Fruit fly (Drosophila melanogaster): ENCODE results near the gene Alg14.

The Alg14 gene

dm6 chrX:15501706-15502267 lies 29.8 kb downstream of the Alg14 start:
- TF ChIP-seq vri (GFP tag; optimal IDR thresholded peaks at IDR 0.05) (peak; percentile 49), CG11294 (GFP tag; IDR thresholded peaks at IDR 0.05) (no peak), dsx (GFP tag; optimal IDR thresholded peaks at IDR 0.05; ENCODE audit: poor library complexity, severe bottlenecking) (no peak), svp (GFP tag) (peak; percentile 76), CG9139 (GFP tag; optimal IDR thresholded peaks at IDR 0.05) (no peak), fkh (GFP tag; optimal IDR thresholded peaks at IDR 0.05) (peak; percentile 49), CG31627 (GFP tag; optimal IDR thresholded peaks at IDR 0.05) (no peak)

- TF ChIP-seq Lpt (GFP tag; optimal IDR thresholded peaks at IDR 0.05) = no peak
- peak; percentile 63 for TF ChIP-seq svp (GFP tag)
These were observed 30.9 kb downstream of the Alg14 start for dm6 chrX:15502864-15503263.

dm6 chrX:15511399-15511798 lies 39.4 kb downstream of the Alg14 start:
- TF ChIP-seq CG15336 (GFP tag; IDR thresholded peaks at IDR 0.05) = 0 out of 2 replicates have a peak, but pooled peaks have one; percentile 15
- TF ChIP-seq CG11294 (GFP tag; IDR thresholded peaks at IDR 0.05) = no peak
- no peak for TF ChIP-seq Lpt (GFP tag; optimal IDR thresholded peaks at IDR 0.05)
- peak; percentile 20 for TF ChIP-seq vri (GFP tag; optimal IDR thresholded peaks at IDR 0.05)
- TF ChIP-seq CG10631 (GFP tag; optimal IDR thresholded peaks at IDR 0.05) = no peak
- no peak for TF ChIP-seq spab (GFP tag; optimal IDR thresholded peaks at IDR 0.05)
- no peak for TF ChIP-seq CG7368 (GFP tag; optimal IDR thresholded peaks at IDR 0.05)
- no peak for TF ChIP-seq CG11762 (GFP tag; optimal IDR thresholded peaks at IDR 0.05; ENCODE audit: insufficient read depth)
- TF ChIP-seq CG34406 (GFP tag; optimal IDR thresholded peaks at IDR 0.05) = peak; percentile 41
- peak; percentile 29 for TF ChIP-seq OdsH (GFP tag; optimal IDR thresholded peaks at IDR 0.05)
- no peak for TF ChIP-seq CG6808 (GFP tag; optimal IDR thresholded peaks at IDR 0.05)
- TF ChIP-seq Hr4 (GFP tag; optimal IDR thresholded peaks at IDR 0.05) = no peak
- TF ChIP-seq acj6 (GFP tag; optimal IDR thresholded peaks at IDR 0.05) = peak; percentile 26
- TF ChIP-seq eg (GFP tag; IDR thresholded peaks at IDR 0.05) = 0 out of 3 replicates have a peak, but pooled peaks have one; percentile 44
- no peak for TF ChIP-seq CG11902 (GFP tag; optimal IDR thresholded peaks at IDR 0.05)
- TF ChIP-seq CG16779 (tag; optimal IDR thresholded peaks at IDR 0.05) = no peak
- TF ChIP-seq Ets21C (GFP tag; optimal IDR thresholded peaks at IDR 0.05) = peak; percentile 29
- no peak for TF ChIP-seq Ets96B (tag; optimal IDR thresholded peaks at IDR 0.05)
- no peak for TF ChIP-seq CG3032 (tag; optimal IDR thresholded peaks at IDR 0.05)
- TF ChIP-seq achi (GFP tag; optimal IDR thresholded peaks at IDR 0.05) = no peak
- TF ChIP-seq CG31627 (GFP tag; optimal IDR thresholded peaks at IDR 0.05) = peak; percentile 42
- peak; percentile 58 for TF ChIP-seq topi (GFP tag; optimal IDR thresholded peaks at IDR 0.05)
- no peak for TF ChIP-seq dac (GFP tag; optimal IDR thresholded peaks at IDR 0.05)
- TF ChIP-seq Blimp-1 (GFP tag; optimal IDR thresholded peaks at IDR 0.05) = no peak
- TF ChIP-seq cyc (GFP tag; optimal IDR thresholded peaks at IDR 0.05) = peak; percentile 38
- no peak for TF ChIP-seq fd85E (GFP tag; optimal IDR thresholded peaks at IDR 0.05)
- no peak for TF ChIP-seq CG3919 (GFP tag; optimal IDR thresholded peaks at IDR 0.05)
- no peak for TF ChIP-seq ss (GFP tag; optimal IDR thresholded peaks at IDR 0.05)
- TF ChIP-seq CG8632 (GFP tag; optimal IDR thresholded peaks at IDR 0.05) = peak; percentile 30
- no peak for TF ChIP-seq CG32006 (GFP tag; optimal IDR thresholded peaks at IDR 0.05)
- no peak for TF ChIP-seq fkh (GFP tag; optimal IDR thresholded peaks at IDR 0.05)
- TF ChIP-seq Smox (GFP tag; optimal IDR thresholded peaks at IDR 0.05) = peak; percentile 55
- peak; percentile 60 for TF ChIP-seq lz (GFP tag; optimal IDR thresholded peaks at IDR 0.05)
- no peak for TF ChIP-seq dsx (GFP tag; optimal IDR thresholded peaks at IDR 0.05; ENCODE audit: poor library complexity, severe bottlenecking)
- TF ChIP-seq Met (GFP tag; optimal IDR thresholded peaks at IDR 0.05) = peak; percentile 60
- no peak for TF ChIP-seq CG8319 (GFP tag; optimal IDR thresholded peaks at IDR 0.05)
- TF ChIP-seq svp (GFP tag) = peak; percentile 82
- TF ChIP-seq salr (GFP tag; optimal IDR thresholded peaks at IDR 0.05) = no peak
- TF ChIP-seq Eip78C (GFP tag) = peak; percentile 68
- no peak for TF ChIP-seq Hr38 (GFP tag; optimal IDR thresholded peaks at IDR 0.05)
- no peak for TF ChIP-seq CG6276 (GFP tag; optimal IDR thresholded peaks at IDR 0.05)
- TF ChIP-seq CG6792 (GFP tag; optimal IDR thresholded peaks at IDR 0.05) = peak; percentile 32
- TF ChIP-seq CG6854 (GFP tag; optimal IDR thresholded peaks at IDR 0.05) = no peak
- TF ChIP-seq CG8119 (GFP tag; IDR thresholded peaks at IDR 0.05) = peak; percentile 43; the same call in 1 of the 3 replicates
- TF ChIP-seq fd59A (GFP tag; optimal IDR thresholded peaks at IDR 0.05) = no peak

All from whole organism, prepupa.